Fruit fly (Drosophila melanogaster) whole organism, embryonic: ENCODE results near the gene CG10874.

Experiments
- Blimp-1 ChIP-seq: fragments of 200-800 bp; sonication (Bioruptor generic); optimal IDR thresholded peaks from 3 replicates; lab custom pipeline; 2018; ENCODE audit warnings: missing biosample characterization, missing genetic modification characterization, mild to moderate bottlenecking, moderate library complexity, missing genetic modification reagents
- CG11695 ChIP-seq: fragments of 200-800 bp; sonication (Bioruptor generic); IDR thresholded peaks from 3 replicates; pipeline ENCODE4 v1.3.6; 2022; ENCODE audit warnings: missing biosample characterization, missing genetic modification characterization
- CG14441 ChIP-seq: fragments of 200-800 bp; sonication (Bioruptor generic); IDR thresholded peaks from 2 replicates; pipeline ENCODE4 v1.3.6; 2022; ENCODE audit warnings: missing biosample characterization, missing genetic modification characterization
- CG15073 ChIP-seq: fragments of 200-800 bp; sonication (Bioruptor generic); optimal IDR thresholded peaks from 2 replicates; lab custom pipeline; 2016; ENCODE audit warnings: missing biosample characterization, missing genetic modification characterization
- CG15514 ChIP-seq: fragments of 200-800 bp; sonication (Bioruptor generic); optimal IDR thresholded peaks from 3 replicates; lab custom pipeline; 2017; ENCODE audit warnings: missing biosample characterization, missing genetic modification characterization, mild to moderate bottlenecking, moderate library complexity, missing genetic modification reagents
- CG31388 ChIP-seq: fragments of 200-800 bp; sonication (Bioruptor generic); optimal IDR thresholded peaks from 2 replicates; lab custom pipeline; 2016; ENCODE audit warnings: missing biosample characterization, missing genetic modification characterization
- CG33557 ChIP-seq: fragments of 200-800 bp; sonication (Bioruptor generic); optimal IDR thresholded peaks from 2 replicates; lab custom pipeline; 2019; ENCODE audit warnings: missing biosample characterization, mild to moderate bottlenecking, missing genetic modification characterization, moderate library complexity
- CG4328 ChIP-seq: fragments of 200-800 bp; sonication (Bioruptor generic); optimal IDR thresholded peaks from 3 replicates; lab custom pipeline; 2017; ENCODE audit warnings: missing biosample characterization, missing genetic modification reagents, missing genetic modification characterization
- CG4360 ChIP-seq: fragments of 200-800 bp; sonication (Bioruptor generic); IDR thresholded peaks from 2 replicates; pipeline ENCODE4 v1.3.6; 2022; ENCODE audit warnings: missing biosample characterization, missing genetic modification characterization
- CG7745 ChIP-seq: fragments of 200-800 bp; sonication (Bioruptor generic); optimal IDR thresholded peaks from 2 replicates; lab custom pipeline; 2018; ENCODE audit warnings: missing biosample characterization, mild to moderate bottlenecking, missing genetic modification characterization, moderate library complexity
- CG7963 ChIP-seq: fragments of 200-800 bp; sonication (Bioruptor generic); IDR thresholded peaks from 3 replicates; pipeline ENCODE4 v1.3.6; 2022; ENCODE audit warnings: missing biosample characterization, missing genetic modification characterization; ENCODE audit not compliant: partially characterized antibody
- CG7987 ChIP-seq: fragments of 200-800 bp; sonication (Bioruptor generic); optimal IDR thresholded peaks from 2 replicates; lab custom pipeline; 2018; ENCODE audit warnings: missing biosample characterization, mild to moderate bottlenecking, missing genetic modification characterization, moderate library complexity
- CG8281 ChIP-seq: fragments of 200-800 bp; sonication (Bioruptor generic); optimal IDR thresholded peaks from 2 replicates; lab custom pipeline; 2018; ENCODE audit warnings: missing biosample characterization, mild to moderate bottlenecking, missing genetic modification characterization, moderate library complexity
- CG8924 ChIP-seq: fragments of 200-800 bp; optimal IDR thresholded peaks from 3 replicates; lab custom pipeline; 2019; ENCODE audit warnings: missing biosample characterization, mild to moderate bottlenecking, missing genetic modification characterization, moderate library complexity
- CG9727 ChIP-seq: fragments of 200-800 bp; sonication (Bioruptor generic); optimal IDR thresholded peaks from 3 replicates; lab custom pipeline; 2017; ENCODE audit warnings: missing biosample characterization, mild to moderate bottlenecking, missing genetic modification characterization
- D ChIP-seq, 2 experiments: fragments of 200-800 bp in 1 of 2; fragments of >200 bp in 1 of 2; sonication (Bioruptor generic) in 1 of 2; optimal IDR thresholded peaks; 2 replicates in 1 of 2; 3 replicates in 1 of 2; lab custom pipeline; 2017; ENCODE audit warnings: mild to moderate bottlenecking in 1 of 2, missing biosample characterization in 1 of 2, missing genetic modification characterization in 1 of 2, missing genetic modification reagents in 1 of 2
- D19A ChIP-seq: fragments of 200-800 bp; optimal IDR thresholded peaks from 3 replicates; lab custom pipeline; 2019; ENCODE audit warnings: missing biosample characterization, mild to moderate bottlenecking, missing genetic modification characterization, moderate library complexity
- Eip74EF ChIP-seq, 2 experiments: fragments of 200-800 bp in 1 of 2; fragments of >200 bp in 1 of 2; sonication (Bioruptor generic) in 1 of 2; optimal IDR thresholded peaks; 2 replicates each; lab custom pipeline; 2017 to 2019; ENCODE audit warnings: missing biosample characterization in 2 of 2, missing genetic modification characterization in 2 of 2, mild to moderate bottlenecking in 1 of 2, moderate library complexity in 1 of 2
- Ets65A ChIP-seq: fragments of 200-800 bp; sonication (Bioruptor generic); peaks from one replicate; lab custom pipeline; 2016; ENCODE audit warnings: missing biosample characterization, missing genetic modification characterization
- Gsc ChIP-seq: fragments of 200-800 bp; sonication (Bioruptor generic); IDR thresholded peaks from 2 replicates; pipeline ENCODE4 v1.3.6; 2022; ENCODE audit warnings: missing biosample characterization, missing genetic modification characterization
- Hand ChIP-seq: fragments of 200-800 bp; sonication (Bioruptor generic); optimal IDR thresholded peaks from 2 replicates; lab custom pipeline; 2017; ENCODE audit warnings: mild to moderate bottlenecking, missing biosample characterization, missing genetic modification reagents, missing genetic modification characterization
- Hr78 ChIP-seq, 2 experiments: fragments of 200-800 bp in 1 of 2; fragments of >200 bp in 1 of 2; sonication (Bioruptor generic) in 1 of 2; optimal IDR thresholded peaks; 2 replicates each; lab custom pipeline; 2017 to 2019; ENCODE audit warnings: missing biosample characterization in 2 of 2, missing genetic modification characterization in 2 of 2, mild to moderate bottlenecking in 1 of 2, moderate library complexity in 1 of 2
- Oaz ChIP-seq: fragments of 200-800 bp; sonication (Bioruptor generic); IDR thresholded peaks from 2 replicates; pipeline ENCODE4 v1.3.6; 2022; ENCODE audit warnings: missing biosample characterization, missing genetic modification characterization
- Optix ChIP-seq: fragments of 200-800 bp; sonication (Bioruptor generic); IDR thresholded peaks from 3 replicates; pipeline ENCODE4 v1.3.6; 2022; ENCODE audit warnings: missing biosample characterization, missing genetic modification characterization
- Ravus ChIP-seq: fragments of 200-800 bp; sonication (Bioruptor generic); IDR thresholded peaks from 2 replicates; pipeline ENCODE4 v1.3.6; 2022; ENCODE audit warnings: missing biosample characterization, missing genetic modification characterization
- Six4 ChIP-seq: fragments of 200-800 bp; sonication (Bioruptor generic); optimal IDR thresholded peaks from 2 replicates; lab custom pipeline; 2016; ENCODE audit warnings: missing biosample characterization, missing genetic modification characterization
- Sry-β ChIP-seq: fragments of 200-800 bp; sonication (Bioruptor generic); optimal IDR thresholded peaks from 2 replicates; lab custom pipeline; 2018; ENCODE audit warnings: missing biosample characterization, mild to moderate bottlenecking, missing genetic modification characterization, moderate library complexity
- Taf1 ChIP-seq: fragments of 200-800 bp; sonication (Bioruptor generic); IDR thresholded peaks from 2 replicates; pipeline ENCODE4 v1.3.6; 2022; ENCODE audit warnings: missing biosample characterization, missing genetic modification characterization
- Xrp1 ChIP-seq: fragments of 200-800 bp; sonication (Bioruptor generic); IDR thresholded peaks from 2 replicates; pipeline ENCODE4 v1.3.6; 2022; ENCODE audit warnings: missing biosample characterization, missing genetic modification characterization
- ap ChIP-seq: fragments of 200-800 bp; sonication (Bioruptor generic); IDR thresholded peaks from 2 replicates; pipeline ENCODE4 v1.3.6; 2022; ENCODE audit warnings: missing biosample characterization, missing genetic modification characterization
- ato ChIP-seq: fragments of 200-800 bp; sonication (Bioruptor generic); IDR thresholded peaks from 2 replicates; pipeline ENCODE4 v1.3.6; 2022; ENCODE audit warnings: missing biosample characterization, missing genetic modification characterization; ENCODE audit not compliant: partially characterized antibody
- cg ChIP-seq: fragments of 200-800 bp; sonication (Bioruptor generic); optimal IDR thresholded peaks from 3 replicates; lab custom pipeline; 2019; ENCODE audit warnings: missing biosample characterization, mild to moderate bottlenecking, missing genetic modification characterization, moderate library complexity
- chm ChIP-seq: fragments of 200-800 bp; sonication (Bioruptor generic); IDR thresholded peaks from 2 replicates; pipeline ENCODE4 v1.3.6; 2022; ENCODE audit warnings: missing biosample characterization, missing genetic modification characterization
- dm ChIP-seq: fragments of 200-800 bp; sonication (Bioruptor generic); optimal IDR thresholded peaks from 3 replicates; lab custom pipeline; 2016; ENCODE audit warnings: missing biosample characterization, missing genetic modification characterization
- fd96Cb ChIP-seq: fragments of 200-800 bp; sonication (Bioruptor generic); optimal IDR thresholded peaks from 2 replicates; lab custom pipeline; 2018; ENCODE audit warnings: missing biosample characterization, mild to moderate bottlenecking, missing genetic modification characterization, moderate library complexity
- gsb ChIP-seq: fragments of 200-800 bp; sonication (Bioruptor generic); IDR thresholded peaks from 2 replicates; pipeline ENCODE4 v1.3.6; 2022; ENCODE audit warnings: missing biosample characterization, missing genetic modification characterization
- ham ChIP-seq: fragments of 200-800 bp; sonication (Bioruptor generic); IDR thresholded peaks from 2 replicates; pipeline ENCODE4 v1.3.6; 2022; ENCODE audit warnings: missing biosample characterization, missing genetic modification characterization
- her ChIP-seq: fragments of 200-800 bp; sonication (Bioruptor generic); optimal IDR thresholded peaks from 2 replicates; lab custom pipeline; 2016; ENCODE audit warnings: missing biosample characterization, missing genetic modification characterization
- lilli ChIP-seq: fragments of 200-800 bp; sonication (Bioruptor generic); optimal IDR thresholded peaks from 3 replicates; lab custom pipeline; 2016; ENCODE audit warnings: missing biosample characterization, missing genetic modification characterization
- nau ChIP-seq: fragments of 200-800 bp; sonication (Bioruptor generic); optimal IDR thresholded peaks from 3 replicates; lab custom pipeline; 2017; ENCODE audit warnings: missing biosample characterization, mild to moderate bottlenecking, missing genetic modification characterization, missing genetic modification reagents
- nerfin-1 ChIP-seq: fragments of 200-800 bp; sonication (Bioruptor generic); optimal IDR thresholded peaks from 3 replicates; lab custom pipeline; 2019; ENCODE audit warnings: missing biosample characterization, mild to moderate bottlenecking, missing genetic modification characterization, moderate library complexity
- oc ChIP-seq: fragments of 200-800 bp; sonication (Bioruptor generic); optimal IDR thresholded peaks from 2 replicates; lab custom pipeline; 2018; ENCODE audit warnings: missing biosample characterization, mild to moderate bottlenecking, missing genetic modification characterization, moderate library complexity
- slp2 ChIP-seq: fragments of 200-800 bp; sonication (Bioruptor generic); optimal IDR thresholded peaks from 2 replicates; lab custom pipeline; 2016; ENCODE audit warnings: missing biosample characterization, missing genetic modification characterization
- sr ChIP-seq: fragments of 200-800 bp; sonication (Bioruptor generic); IDR thresholded peaks from 3 replicates; pipeline ENCODE4 v1.3.6; 2022; ENCODE audit warnings: missing biosample characterization, missing genetic modification characterization
- tap ChIP-seq: fragments of 200-800 bp; optimal IDR thresholded peaks from 3 replicates; lab custom pipeline; 2019; ENCODE audit warnings: missing biosample characterization, mild to moderate bottlenecking, missing genetic modification characterization, moderate library complexity
- trh ChIP-seq: fragments of 200-800 bp; sonication (Bioruptor generic); optimal IDR thresholded peaks from 2 replicates; lab custom pipeline; 2016; ENCODE audit warnings: missing biosample characterization, missing genetic modification characterization
- tx ChIP-seq: fragments of 200-800 bp; sonication (Bioruptor generic); optimal IDR thresholded peaks from 2 replicates; lab custom pipeline; 2016; ENCODE audit warnings: missing biosample characterization, missing genetic modification characterization
- vnd ChIP-seq: fragments of 200-800 bp; sonication (Bioruptor generic); IDR thresholded peaks from 3 replicates; pipeline ENCODE4 v1.3.6; 2022; ENCODE audit warnings: missing biosample characterization, missing genetic modification characterization; ENCODE audit not compliant: partially characterized antibody

CG10874 gene

dm6 chr2L:2177969-2178809 lies 14.0 kb downstream of the CG10874 start, which contains the start of gene aop (continued):
- TF ChIP-seq CG15514 (GFP tag; lab: Kevin White, UChicago) (peak; percentile 16), Eip74EF (GFP tag; optimal IDR thresholded peaks at IDR 0.05; lab: Kevin White, UChicago) (peak in 1 of 2 experiments; percentile 49), her (peak; percentile 28), sr (GFP tag; lab: Robert Waterston, UW) (peak; percentile 73; the same call in 2 of the 3 replicates), tx (GFP tag; lab: Kevin White, UChicago) (no peak), slp2 (no peak), cg (GFP tag; lab: Kevin White, UChicago) (peak; percentile 84), ato (GFP tag; lab: Robert Waterston, UW) (peak; percentile 61; the same call in 1 of the 2 replicates), CG11695 (GFP tag; lab: Robert Waterston, UW) (no peak), CG8924 (tag; lab: Kevin White, UChicago) (peak; percentile 72), ap (GFP tag; lab: Robert Waterston, UW) (no peak), CG8281 (no peak), gsb (GFP tag; lab: Robert Waterston, UW) (no peak), CG15073 (GFP tag; lab: Kevin White, UChicago) (no peak), nerfin-1 (tag; lab: Kevin White, UChicago) (no peak), CG33557 (GFP tag; lab: Kevin White, UChicago) (peak; percentile 19), ham (GFP tag; lab: Robert Waterston, UW) (no peak), CG7987 (GFP tag; lab: Kevin White, UChicago) (peak; percentile 34), CG7745 (peak; percentile 45), CG9727 (GFP tag; lab: Kevin White, UChicago) (peak; percentile 27), Optix (GFP tag; lab: Robert Waterston, UW) (no peak), CG4328 (GFP tag; lab: Kevin White, UChicago) (peak; percentile 21), Hand (GFP tag; lab: Kevin White, UChicago) (no peak), D19A (tag; lab: Kevin White, UChicago) (peak; percentile 26), Ets65A (peak; percentile 91), dm (GFP tag; lab: Kevin White, UChicago) (no peak), oc (tag; lab: Kevin White, UChicago) (peak; percentile 21), chm (peak; percentile 60), D (optimal IDR thresholded peaks at IDR 0.05; lab: Kevin White, UChicago) (no peak), D (GFP tag; optimal IDR thresholded peaks at IDR 0.05; lab: Kevin White, UChicago) (peak; percentile 3), fd96Cb (tag; lab: Kevin White, UChicago) (no peak), Blimp-1 (GFP tag; lab: Kevin White, UChicago) (peak; percentile 26), Sry-β (GFP tag; lab: Kevin White, UChicago) (no peak), Xrp1 (no peak; the same call in 1 of the 2 replicates), lilli (GFP tag; lab: Kevin White, UChicago) (no peak), Taf1 (GFP tag; lab: Robert Waterston, UW) (no peak), Six4 (GFP tag; lab: Kevin White, UChicago) (no peak), Oaz (GFP tag; lab: Robert Waterston, UW) (no peak), CG4360 (GFP tag; lab: Robert Waterston, UW) (peak; percentile 89), CG7963 (GFP tag; lab: Robert Waterston, UW) (peak; percentile 21; the same call in 1 of the 3 replicates), trh (no peak), tap (tag; lab: Kevin White, UChicago) (peak; percentile 19), Hr78 (GFP tag; optimal IDR thresholded peaks at IDR 0.05; lab: Kevin White, UChicago) (peak in 1 of 2 experiments; percentile 22), CG31388 (GFP tag; lab: Kevin White, UChicago) (no peak), nau (no peak), vnd (GFP tag; lab: Robert Waterston, UW) (no peak), Ravus (GFP tag; lab: Robert Waterston, UW) (no peak), CG14441 (no peak; the same call in 1 of the 2 replicates), Gsc (no peak)
